Worm (Caenorhabditis elegans) whole organism, L3 larva: Measurements from ENCODE around the gene srxa-16.

Source experiments
- ama-1 ChIP-seq: fragments of 150-350 bp; optimal IDR thresholded peaks from 2 replicates; lab custom pipeline; 2018
- elt-2 ChIP-seq: sonication (generic microtip); optimal IDR thresholded peaks from 2 replicates; lab custom pipeline; 2016; ENCODE audit warnings: missing genetic modification reagents, mild to moderate bottlenecking, missing genetic modification characterization, missing compliant biosample characterization
- fkh-2 ChIP-seq: fragments of 150-350 bp; optimal IDR thresholded peaks from 2 replicates; lab custom pipeline; 2014; ENCODE audit warnings: missing biosample characterization, missing genetic modification reagents, missing genetic modification characterization
- lin-15B ChIP-seq: fragments of 150-350 bp; optimal IDR thresholded peaks from 2 replicates; lab custom pipeline; 2014; ENCODE audit warnings: missing biosample characterization, missing genetic modification characterization
- nhr-11 ChIP-seq: fragments of 150-350 bp; optimal IDR thresholded peaks from 2 replicates; lab custom pipeline; 2014; ENCODE audit warnings: missing biosample characterization, missing genetic modification characterization
- nhr-23 ChIP-seq: fragments of 150-350 bp; optimal IDR thresholded peaks from 2 replicates; lab custom pipeline; 2014; ENCODE audit warnings: missing biosample characterization, missing genetic modification reagents, missing genetic modification characterization
- nhr-76 ChIP-seq: fragments of 150-350 bp; sonication (generic microtip); optimal IDR thresholded peaks from 5 replicates; lab custom pipeline; 2014; ENCODE audit warnings: missing biosample characterization, missing genetic modification characterization
- tbx-2 ChIP-seq: sonication (generic microtip); optimal IDR thresholded peaks from 2 replicates; lab custom pipeline; 2016; ENCODE audit warnings: mild to moderate bottlenecking, missing genetic modification characterization, missing compliant biosample characterization
- unc-39 ChIP-seq: sonication (generic microtip); optimal IDR thresholded peaks from 4 replicates; lab custom pipeline; 2017; ENCODE audit warnings: missing biosample characterization, missing genetic modification characterization
- zag-1 ChIP-seq: fragments of 150-350 bp; optimal IDR thresholded peaks from 2 replicates; lab custom pipeline; 2014; ENCODE audit warnings: missing biosample characterization, missing genetic modification characterization

ce11 chrV:16090685-16091084 lies 23.5 kb downstream of the srxa-16 start, which contains the start of gene F22B8.3:
- no peak for TF ChIP-seq elt-2 (tag; lab: Kevin White, UChicago)
- TF ChIP-seq zag-1 (tag; lab: Kevin White, UChicago) = no peak
- no peak for TF ChIP-seq ama-1
- TF ChIP-seq lin-15B (tag; lab: Kevin White, UChicago) = no peak
- no peak for TF ChIP-seq tbx-2 (tag; lab: Kevin White, UChicago)
- TF ChIP-seq nhr-23 (tag; lab: Kevin White, UChicago) = no peak
- no peak for TF ChIP-seq nhr-11 (tag; lab: Kevin White, UChicago)
- no peak for TF ChIP-seq unc-39 (tag; lab: Kevin White, UChicago)
- TF ChIP-seq fkh-2 = no peak
- TF ChIP-seq nhr-76 (tag; lab: Kevin White, UChicago) = no peak
